Fruit fly (Drosophila melanogaster) whole organism, embryonic: ENCODE results near the gene Ufd4.

Experiments used
- BtbVII ChIP-seq: fragments of 200-800 bp; sonication (Bioruptor generic); optimal IDR thresholded peaks from 3 replicates; lab custom pipeline; 2017; ENCODE audit warnings: missing biosample characterization, mild to moderate bottlenecking, missing genetic modification characterization
- CG11696 ChIP-seq: fragments of 200-800 bp; sonication (Bioruptor generic); IDR thresholded peaks from 2 replicates; pipeline ENCODE4 v1.3.6; 2022; ENCODE audit warnings: missing biosample characterization, missing genetic modification characterization
- CG12299 ChIP-seq: fragments of 200-800 bp; sonication (Bioruptor generic); optimal IDR thresholded peaks from 2 replicates; lab custom pipeline; 2018; ENCODE audit warnings: missing biosample characterization, mild to moderate bottlenecking, missing genetic modification characterization
- CG1233 ChIP-seq: fragments of 200-800 bp; sonication (Bioruptor generic); optimal IDR thresholded peaks from 4 replicates; lab custom pipeline; 2018; ENCODE audit warnings: missing biosample characterization, mild to moderate bottlenecking, missing genetic modification characterization
- CG13624 ChIP-seq: fragments of 200-800 bp; sonication (Bioruptor generic); optimal IDR thresholded peaks from 2 replicates; lab custom pipeline; 2016; ENCODE audit warnings: missing biosample characterization, missing genetic modification characterization
- CG16779 ChIP-seq: fragments of 200-800 bp; sonication (Bioruptor generic); IDR thresholded peaks from 2 replicates; pipeline ENCODE4 v1.3.6; 2022; ENCODE audit warnings: missing biosample characterization, missing genetic modification characterization
- CG16813 ChIP-seq: fragments of 200-800 bp; sonication (Bioruptor generic); IDR thresholded peaks from 3 replicates; pipeline ENCODE4 v1.3.6; 2022; ENCODE audit warnings: missing biosample characterization, missing genetic modification characterization; ENCODE audit not compliant: partially characterized antibody
- CG17829 ChIP-seq: fragments of 200-800 bp; optimal IDR thresholded peaks from 2 replicates; lab custom pipeline; 2019; ENCODE audit warnings: missing biosample characterization, mild to moderate bottlenecking, missing genetic modification characterization, moderate library complexity
- CG2199 ChIP-seq: fragments of 200-800 bp; sonication (Bioruptor generic); IDR thresholded peaks from 3 replicates; pipeline ENCODE4 v1.3.6; 2022; ENCODE audit warnings: missing biosample characterization, missing genetic modification characterization
- CG2889 ChIP-seq: fragments of 200-800 bp; sonication (Bioruptor generic); IDR thresholded peaks from 3 replicates; pipeline ENCODE4 v1.3.6; 2022; ENCODE audit warnings: missing biosample characterization, missing genetic modification characterization
- CG31441 ChIP-seq: fragments of 200-800 bp; sonication (Bioruptor generic); IDR thresholded peaks from 2 replicates; pipeline ENCODE4 v1.3.6; 2022; ENCODE audit warnings: missing biosample characterization, missing genetic modification characterization
- CG33557 ChIP-seq: fragments of 200-800 bp; sonication (Bioruptor generic); optimal IDR thresholded peaks from 2 replicates; lab custom pipeline; 2019; ENCODE audit warnings: missing biosample characterization, mild to moderate bottlenecking, missing genetic modification characterization, moderate library complexity
- CG3407 ChIP-seq: fragments of 200-800 bp; sonication (Bioruptor generic); optimal IDR thresholded peaks from 2 replicates; lab custom pipeline; 2018; ENCODE audit warnings: missing biosample characterization, mild to moderate bottlenecking, missing genetic modification characterization
- CG4820 ChIP-seq: fragments of 200-800 bp; sonication (Bioruptor generic); optimal IDR thresholded peaks from 3 replicates; lab custom pipeline; 2016; ENCODE audit warnings: missing biosample characterization, missing genetic modification characterization
- CG5245 ChIP-seq: fragments of 200-800 bp; sonication (Bioruptor generic); optimal IDR thresholded peaks from 3 replicates; lab custom pipeline; 2016; ENCODE audit warnings: missing biosample characterization, missing genetic modification characterization
- CG6654 ChIP-seq: fragments of 200-800 bp; sonication (Bioruptor generic); optimal IDR thresholded peaks from 2 replicates; lab custom pipeline; 2017; ENCODE audit warnings: missing biosample characterization, mild to moderate bottlenecking, missing genetic modification characterization
- CG7271 ChIP-seq: fragments of 200-800 bp; sonication (Bioruptor generic); optimal IDR thresholded peaks from 2 replicates; lab custom pipeline; 2018; ENCODE audit warnings: missing biosample characterization, mild to moderate bottlenecking, missing genetic modification characterization, moderate library complexity
- CG7357 ChIP-seq: fragments of 200-800 bp; sonication (Bioruptor generic); IDR thresholded peaks from 3 replicates; pipeline ENCODE4 v1.3.6; 2022; ENCODE audit warnings: missing biosample characterization, missing genetic modification characterization
- CG7839 ChIP-seq: fragments of 200-800 bp; sonication (Bioruptor generic); optimal IDR thresholded peaks from 3 replicates; lab custom pipeline; 2018; ENCODE audit warnings: missing biosample characterization, mild to moderate bottlenecking, missing genetic modification characterization, moderate library complexity
- CG9727 ChIP-seq: fragments of 200-800 bp; sonication (Bioruptor generic); optimal IDR thresholded peaks from 3 replicates; lab custom pipeline; 2017; ENCODE audit warnings: missing biosample characterization, mild to moderate bottlenecking, missing genetic modification characterization
- Doc2 ChIP-seq: fragments of 200-800 bp; sonication (Bioruptor generic); IDR thresholded peaks from 2 replicates; pipeline ENCODE4 v1.3.6; 2022; ENCODE audit warnings: missing biosample characterization, missing genetic modification characterization
- Doc3 ChIP-seq: fragments of 200-800 bp; sonication (Bioruptor generic); IDR thresholded peaks from 3 replicates; pipeline ENCODE4 v1.3.6; 2022; ENCODE audit warnings: missing biosample characterization, missing genetic modification characterization; ENCODE audit not compliant: partially characterized antibody
- Drgx ChIP-seq: fragments of 200-800 bp; sonication (Bioruptor generic); IDR thresholded peaks from 2 replicates; pipeline ENCODE4 v1.3.6; 2022; ENCODE audit warnings: missing biosample characterization, missing genetic modification characterization
- Ets65A ChIP-seq: fragments of 200-800 bp; sonication (Bioruptor generic); peaks from one replicate; lab custom pipeline; 2016; ENCODE audit warnings: missing biosample characterization, missing genetic modification characterization
- Ets97D ChIP-seq: fragments of 200-800 bp; sonication (Bioruptor generic); optimal IDR thresholded peaks from 3 replicates; lab custom pipeline; 2016; ENCODE audit warnings: missing biosample characterization, missing genetic modification characterization
- Nf-YA ChIP-seq: fragments of 200-800 bp; sonication (Bioruptor generic); IDR thresholded peaks from 2 replicates; pipeline ENCODE4 v1.3.6; 2022; ENCODE audit warnings: missing biosample characterization, missing genetic modification characterization
- PHDP ChIP-seq: fragments of 200-800 bp; sonication (Bioruptor generic); optimal IDR thresholded peaks from 3 replicates; lab custom pipeline; 2018; ENCODE audit warnings: missing biosample characterization, mild to moderate bottlenecking, missing genetic modification characterization, moderate library complexity
- Poxn ChIP-seq: fragments of 200-800 bp; sonication (Bioruptor generic); IDR thresholded peaks from 2 replicates; pipeline ENCODE4 v1.3.6; 2022; ENCODE audit warnings: missing biosample characterization, missing genetic modification characterization
- Sox100B ChIP-seq: fragments of 200-800 bp; sonication (Bioruptor generic); optimal IDR thresholded peaks from 3 replicates; lab custom pipeline; 2018; ENCODE audit warnings: missing biosample characterization, mild to moderate bottlenecking, missing genetic modification characterization
- Spps ChIP-seq: fragments of 200-800 bp; sonication (Bioruptor generic); optimal IDR thresholded peaks from 2 replicates; lab custom pipeline; 2018; ENCODE audit warnings: missing biosample characterization, mild to moderate bottlenecking, missing genetic modification characterization
- Trl ChIP-seq, 3 experiments: fragments of >200 bp in 2 of 3; fragments of 200-800 bp in 1 of 3; sonication (Bioruptor generic) in 1 of 3; optimal IDR thresholded peaks; 2 replicates in 1 of 3; 3 replicates in 2 of 3; lab custom pipeline; 2016 to 2017; ENCODE audit warnings: missing biosample characterization in 1 of 3, missing genetic modification characterization in 1 of 3
- bab2 ChIP-seq: fragments of 200-800 bp; sonication (Bioruptor generic); optimal IDR thresholded peaks from 2 replicates; lab custom pipeline; 2016; ENCODE audit warnings: missing biosample characterization, missing genetic modification characterization
- crol ChIP-seq: fragments of 200-800 bp; sonication (Bioruptor generic); IDR thresholded peaks from 2 replicates; pipeline ENCODE4 v1.3.6; 2022; ENCODE audit warnings: missing biosample characterization, missing genetic modification characterization
- cwo ChIP-seq: fragments of 200-800 bp; sonication (Bioruptor generic); optimal IDR thresholded peaks from 3 replicates; lab custom pipeline; 2017; ENCODE audit warnings: missing biosample characterization, missing genetic modification characterization, mild to moderate bottlenecking, moderate library complexity, missing genetic modification reagents
- dm ChIP-seq: fragments of 200-800 bp; sonication (Bioruptor generic); optimal IDR thresholded peaks from 3 replicates; lab custom pipeline; 2016; ENCODE audit warnings: missing biosample characterization, missing genetic modification characterization
- ems ChIP-seq: fragments of 200-800 bp; sonication (Bioruptor generic); optimal IDR thresholded peaks from 3 replicates; lab custom pipeline; 2016; ENCODE audit warnings: missing biosample characterization, missing genetic modification characterization
- gfzf ChIP-seq: fragments of 200-800 bp; sonication (Bioruptor generic); optimal IDR thresholded peaks from 2 replicates; lab custom pipeline; 2016; ENCODE audit warnings: missing biosample characterization, mild to moderate bottlenecking, missing genetic modification characterization, moderate library complexity
- gro ChIP-seq: fragments of 200-800 bp; sonication (Bioruptor generic); optimal IDR thresholded peaks from 2 replicates; lab custom pipeline; 2016; ENCODE audit warnings: missing biosample characterization, missing genetic modification characterization
- her ChIP-seq: fragments of 200-800 bp; sonication (Bioruptor generic); optimal IDR thresholded peaks from 2 replicates; lab custom pipeline; 2016; ENCODE audit warnings: missing biosample characterization, missing genetic modification characterization
- kah ChIP-seq: fragments of 200-800 bp; sonication (Bioruptor generic); optimal IDR thresholded peaks from 2 replicates; lab custom pipeline; 2018; ENCODE audit warnings: missing biosample characterization, mild to moderate bottlenecking, missing genetic modification characterization
- lov ChIP-seq, 2 experiments: fragments of 200-800 bp in 1 of 2; fragments of >200 bp in 1 of 2; sonication (Bioruptor generic) in 1 of 2; IDR thresholded peaks in 1 of 2; optimal IDR thresholded peaks in 1 of 2; 2 replicates in 1 of 2; 3 replicates in 1 of 2; pipeline versions ENCODE4 v1.3.6 to Lab custom; 2017 to 2022; ENCODE audit warnings: missing biosample characterization in 1 of 2, missing genetic modification characterization in 1 of 2
- luna ChIP-seq: fragments of 200-800 bp; sonication (Bioruptor generic); optimal IDR thresholded peaks from 2 replicates; lab custom pipeline; 2016; ENCODE audit warnings: missing biosample characterization, missing genetic modification characterization
- maf-S ChIP-seq: fragments of 200-800 bp; sonication (Bioruptor generic); optimal IDR thresholded peaks from 2 replicates; lab custom pipeline; 2016; ENCODE audit warnings: missing biosample characterization, missing genetic modification characterization
- onecut ChIP-seq: fragments of 200-800 bp; sonication (Bioruptor generic); IDR thresholded peaks from 2 replicates; pipeline ENCODE4 v1.3.6; 2022; ENCODE audit warnings: missing biosample characterization, missing genetic modification characterization
- p53 ChIP-seq: fragments of 200-800 bp; sonication (Bioruptor generic); optimal IDR thresholded peaks from 2 replicates; lab custom pipeline; 2016; ENCODE audit warnings: missing biosample characterization, missing genetic modification characterization
- rib ChIP-seq: fragments of 200-800 bp; sonication (Bioruptor generic); IDR thresholded peaks from 2 replicates; pipeline ENCODE4 v1.3.6; 2022; ENCODE audit warnings: missing biosample characterization, missing genetic modification characterization
- schlank ChIP-seq: fragments of 200-800 bp; sonication (Bioruptor generic); optimal IDR thresholded peaks from 2 replicates; lab custom pipeline; 2018; ENCODE audit warnings: missing biosample characterization, mild to moderate bottlenecking, missing genetic modification characterization
- sna ChIP-seq: fragments of 200-800 bp; sonication (Bioruptor generic); IDR thresholded peaks from 2 replicates; pipeline ENCODE4 v1.3.6; 2022; ENCODE audit warnings: missing biosample characterization, missing genetic modification characterization; ENCODE audit not compliant: partially characterized antibody
- tgo ChIP-seq: fragments of 200-800 bp; sonication (Bioruptor generic); IDR thresholded peaks from 3 replicates; pipeline ENCODE4 v1.3.6; 2022; ENCODE audit warnings: missing biosample characterization, missing genetic modification characterization
- yki ChIP-seq: fragments of >200 bp; optimal IDR thresholded peaks from 3 replicates; lab custom pipeline; 2018
- zen2 ChIP-seq: fragments of 200-800 bp; sonication (Bioruptor generic); IDR thresholded peaks from 3 replicates; pipeline ENCODE4 v1.3.6; 2022; ENCODE audit warnings: missing biosample characterization, missing genetic modification characterization; ENCODE audit not compliant: partially characterized antibody
- zfh2 ChIP-seq: fragments of 200-800 bp; sonication (Bioruptor generic); optimal IDR thresholded peaks from 2 replicates; lab custom pipeline; 2016; ENCODE audit warnings: missing biosample characterization, missing genetic modification characterization

Ufd4 gene

DNA sequence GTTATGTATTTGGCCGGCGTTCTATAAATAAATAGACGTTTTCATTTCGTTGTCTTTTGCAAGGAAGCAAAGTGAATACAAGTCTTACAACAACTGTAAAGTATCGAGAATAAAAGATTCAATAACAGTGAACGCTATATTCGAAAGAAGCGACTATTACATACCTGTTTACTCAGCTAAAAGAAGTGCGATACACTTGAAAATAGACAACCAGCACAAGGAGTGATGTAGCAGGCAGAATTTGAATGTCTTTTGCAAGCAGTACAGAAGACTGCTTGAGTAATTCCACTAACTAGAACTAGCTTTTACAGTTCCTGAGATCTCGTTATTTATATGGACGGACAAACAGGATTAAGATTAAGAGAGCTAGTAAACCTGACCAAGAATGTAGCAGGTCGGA, 6.1 kb upstream of the Ufd4 start (continued):
- TF ChIP-seq onecut: no peak
- TF ChIP-seq BtbVII (GFP tag; lab: Kevin White, UChicago): no peak
- no peak for TF ChIP-seq yki (lab: Kevin White, UChicago)
- no peak for TF ChIP-seq CG13624
- no peak for TF ChIP-seq Drgx (GFP tag; lab: Robert Waterston, UW)
- no peak for TF ChIP-seq CG12299 (tag; lab: Kevin White, UChicago)
- TF ChIP-seq CG5245 (GFP tag; lab: Kevin White, UChicago): no peak
- peak; percentile 5 for TF ChIP-seq CG4820 (GFP tag; lab: Kevin White, UChicago)
- TF ChIP-seq dm: no peak
- TF ChIP-seq CG9727: no peak
- TF ChIP-seq PHDP: no peak
- no peak for TF ChIP-seq CG31441 (GFP tag; lab: Robert Waterston, UW)
- TF ChIP-seq CG1233 (GFP tag; lab: Kevin White, UChicago): no peak
- TF ChIP-seq CG6654 (GFP tag; lab: Kevin White, UChicago): no peak
- peak; percentile 16 for TF ChIP-seq her (GFP tag; lab: Kevin White, UChicago)
- no peak for TF ChIP-seq gro (GFP tag; lab: Kevin White, UChicago)
- TF ChIP-seq CG2889 (GFP tag; lab: Robert Waterston, UW): no peak
- peak; percentile 91 for TF ChIP-seq CG16813 (GFP tag; lab: Robert Waterston, UW)
- TF ChIP-seq lov (optimal IDR thresholded peaks at IDR 0.05; lab: Kevin White, UChicago): no peak
- no peak for TF ChIP-seq lov (GFP tag; IDR thresholded peaks at IDR 0.05; lab: Robert Waterston, UW)
- TF ChIP-seq CG17829 (tag; lab: Kevin White, UChicago): peak; percentile 8
- TF ChIP-seq schlank (tag; lab: Kevin White, UChicago): no peak
- no peak for TF ChIP-seq tgo (GFP tag; lab: Robert Waterston, UW)
- peak; percentile 49 for TF ChIP-seq Ets97D
- no peak for TF ChIP-seq Doc3
- TF ChIP-seq rib: no peak
- TF ChIP-seq kah (GFP tag; lab: Kevin White, UChicago): no peak
- TF ChIP-seq cwo (GFP tag; lab: Kevin White, UChicago): no peak
- no peak for TF ChIP-seq CG11696 (GFP tag; lab: Robert Waterston, UW)
- TF ChIP-seq CG7357 (GFP tag; lab: Robert Waterston, UW): no peak
- no peak for TF ChIP-seq zfh2 (GFP tag; lab: Kevin White, UChicago)
- TF ChIP-seq CG7839 (tag; lab: Kevin White, UChicago): peak; percentile 24
- TF ChIP-seq CG2199 (GFP tag; lab: Robert Waterston, UW): peak; percentile 98
- no peak for TF ChIP-seq p53 (GFP tag; lab: Kevin White, UChicago)
- TF ChIP-seq zen2 (GFP tag; lab: Robert Waterston, UW): no peak
- TF ChIP-seq ems (GFP tag; lab: Kevin White, UChicago): no peak
- TF ChIP-seq CG33557 (GFP tag; lab: Kevin White, UChicago): peak; percentile 10
- no peak for TF ChIP-seq crol (GFP tag; lab: Robert Waterston, UW)
- no peak for TF ChIP-seq Doc2 (GFP tag; lab: Robert Waterston, UW)
- no peak for TF ChIP-seq Spps (tag; lab: Kevin White, UChicago)
- TF ChIP-seq CG16779: no peak
- no peak for TF ChIP-seq bab2
- TF ChIP-seq gfzf (GFP tag; lab: Kevin White, UChicago): peak; percentile 13
- TF ChIP-seq CG3407: no peak
- TF ChIP-seq Nf-YA (GFP tag; lab: Robert Waterston, UW): no peak
- no peak for TF ChIP-seq Poxn (GFP tag; lab: Robert Waterston, UW)
- TF ChIP-seq luna (GFP tag; lab: Kevin White, UChicago): peak; percentile 28
- no peak for TF ChIP-seq sna (GFP tag; lab: Robert Waterston, UW)
- TF ChIP-seq maf-S: no peak
- no peak for TF ChIP-seq CG7271 (tag; lab: Kevin White, UChicago)
- no peak for TF ChIP-seq Ets65A (GFP tag; lab: Kevin White, UChicago)
- no peak for TF ChIP-seq Sox100B
- TF ChIP-seq Trl (optimal IDR thresholded peaks at IDR 0.05; lab: Kevin White, UChicago): no peak
- no peak for TF ChIP-seq Trl (GFP tag; optimal IDR thresholded peaks at IDR 0.05; lab: Kevin White, UChicago)
